ENCODE assay signal across 2 fruit fly cellular contexts in genomic region chr3R:15148562-15148961, dm6.
TF ChIP-seq lines count a peak whose summit lies in the region.

No protein-coding gene starts in this region.

- TF ChIP-seq CTCF in S2 (optimal IDR thresholded peaks at IDR 0.05; lab: Kevin White, UChicago), result peak; percentile 36 to 66
- TF ChIP-seq CTCF in whole organism, embryonic (GFP tag; optimal IDR thresholded peaks at IDR 0.05; lab: Kevin White, UChicago), result peak; percentile 72

TF ChIP-seq in whole organism, embryonic, 481 proteins besides CTCF, POLR2A, EP300 and RAD21:
- TF ChIP-seq CG1024 (GFP tag; IDR thresholded peaks at IDR 0.05; lab: Robert Waterston, UW), result 0 out of 2 replicates have a peak, but pooled peaks have one; percentile 5
- no peak for TF ChIP-seq Sry-δ (GFP tag; optimal IDR thresholded peaks at IDR 0.05; lab: Kevin White, UChicago)
- TF ChIP-seq sens (GFP tag; lab: Kevin White, UChicago), result peak; percentile 57
- no peak for TF ChIP-seq C15 (GFP tag; IDR thresholded peaks at IDR 0.05; lab: Robert Waterston, UW)
- no peak for TF ChIP-seq sima (GFP tag; optimal IDR thresholded peaks at IDR 0.05; lab: Kevin White, UChicago)
